Worm (Caenorhabditis elegans) whole organism, young adult: ENCODE measurements around the gene Y116A8C.25.

Experiments used
- B0261.1 ChIP-seq: sonication (generic microtip); optimal IDR thresholded peaks from 2 replicates; lab custom pipeline; 2016; ENCODE audit warnings: mild to moderate bottlenecking, missing genetic modification characterization, moderate library complexity, missing compliant biosample characterization
- T26A5.8 ChIP-seq: sonication (generic microtip); optimal IDR thresholded peaks from 2 replicates; lab custom pipeline; 2016; ENCODE audit warnings: missing genetic modification characterization, missing compliant biosample characterization
- Y95B8A.8 ChIP-seq: fragments of 200-800 bp; sonication (Bioruptor generic); IDR thresholded peaks from 2 replicates; pipeline ENCODE4 v1.3.6; 2022; ENCODE audit warnings: missing genetic modification reagents, missing genetic modification characterization, missing compliant biosample characterization
- ZK185.1 ChIP-seq: sonication (generic microtip); optimal IDR thresholded peaks from 2 replicates; lab custom pipeline; 2016; ENCODE audit warnings: mild to moderate bottlenecking, missing genetic modification characterization, missing compliant biosample characterization; ENCODE audit not compliant: poor library complexity, severe bottlenecking
- bed-1 ChIP-seq: fragments of 200-800 bp; sonication (Bioruptor generic); IDR thresholded peaks from 2 replicates; pipeline ENCODE4 v1.3.6; 2022; ENCODE audit warnings: missing genetic modification reagents, missing genetic modification characterization, missing compliant biosample characterization
- dpff-1 ChIP-seq: sonication (generic microtip); optimal IDR thresholded peaks from 2 replicates; lab custom pipeline; 2017; ENCODE audit warnings: mild to moderate bottlenecking, missing genetic modification characterization, missing compliant biosample characterization
- hlh-26 ChIP-seq: fragments of 200-800 bp; sonication (Bioruptor generic); conservative IDR thresholded peaks from 2 replicates; pipeline ENCODE4 v1.3.6; 2022; ENCODE audit warnings: missing genetic modification reagents, missing genetic modification characterization, missing compliant biosample characterization
- nfya-1 ChIP-seq: sonication (generic microtip); optimal IDR thresholded peaks from 2 replicates; lab custom pipeline; 2017; ENCODE audit warnings: antibody characterized with exemption, missing compliant biosample characterization, missing genetic modification characterization, borderline replicate concordance; ENCODE audit not compliant: insufficient read depth
- pha-4 ChIP-seq: fragments of 150-350 bp; sonication (generic microtip); optimal IDR thresholded peaks from 2 replicates; lab custom pipeline; 2014; ENCODE audit warnings: missing biosample characterization, missing genetic modification reagents, missing genetic modification characterization
- unc-130 ChIP-seq: sonication (generic microtip); optimal IDR thresholded peaks from 2 replicates; lab custom pipeline; 2016; ENCODE audit warnings: missing genetic modification reagents, missing genetic modification characterization, missing compliant biosample characterization
- xnd-1 ChIP-seq: sonication (generic microtip); optimal IDR thresholded peaks from 2 replicates; lab custom pipeline; 2016; ENCODE audit warnings: missing genotype, missing genetic modification reagents, missing genetic modification characterization, missing compliant biosample characterization

DNA sequence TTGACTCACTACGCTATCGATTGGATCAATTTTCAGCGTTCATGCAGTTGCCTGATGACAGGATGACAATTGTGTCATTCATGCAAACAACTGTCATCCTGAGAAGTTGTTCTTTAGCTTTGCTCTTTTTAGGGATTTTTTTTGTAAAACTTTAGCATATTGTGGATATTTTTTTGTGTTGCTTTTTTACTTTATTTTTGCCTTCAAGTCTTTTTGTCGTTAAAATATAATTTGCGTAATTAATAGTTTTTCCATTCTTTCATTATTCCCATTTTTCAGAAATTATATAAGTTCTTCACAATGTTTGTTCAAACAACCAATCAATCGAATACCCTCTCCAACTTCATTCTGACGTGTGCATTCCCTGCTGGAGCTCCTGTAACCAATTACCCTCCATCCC lies 37.9 kb downstream of the Y116A8C.25 start, which contains the start of gene Y116A8C.20:
- TF ChIP-seq bed-1 (GFP tag; lab: Robert Waterston, UW) (no peak), pha-4 (tag; lab: Kevin White, UChicago) (no peak), B0261.1 (no peak), Y95B8A.8 (GFP tag; lab: Robert Waterston, UW) (no peak), hlh-26 (GFP tag; lab: Robert Waterston, UW) (no peak), unc-130 (GFP tag; lab: Kevin White, UChicago) (no peak), T26A5.8 (tag; lab: Kevin White, UChicago) (no peak), ZK185.1 (tag; lab: Kevin White, UChicago) (no peak), nfya-1 (no peak), dpff-1 (tag; lab: Kevin White, UChicago) (no peak), xnd-1 (tag; lab: Kevin White, UChicago) (no peak)
